Worm (Caenorhabditis elegans) whole organism, L2 larva: ENCODE results near the gene T25B2.3.

Experiments
- alr-1 ChIP-seq: fragments of 150-350 bp; optimal IDR thresholded peaks from 2 replicates; lab custom pipeline; 2014; ENCODE audit warnings: missing biosample characterization, missing genetic modification characterization
- aly-2 ChIP-seq: fragments of 150-350 bp; optimal IDR thresholded peaks from 2 replicates; lab custom pipeline; 2014; ENCODE audit warnings: missing biosample characterization, missing genetic modification characterization
- egl-27 ChIP-seq: sonication (generic microtip); optimal IDR thresholded peaks from 3 replicates; lab custom pipeline; 2017; ENCODE audit warnings: missing biosample characterization, missing genetic modification reagents, missing genetic modification characterization
- lin-39 ChIP-seq: fragments of 150-350 bp; optimal IDR thresholded peaks from 2 replicates; lab custom pipeline; 2014; ENCODE audit warnings: missing biosample characterization, missing genetic modification reagents, missing genetic modification characterization
- mdl-1 ChIP-seq, 2 experiments: fragments of 150-350 bp in 1 of 2; sonication (generic microtip) in 1 of 2; optimal IDR thresholded peaks; 2 replicates each; lab custom pipeline; 2017; ENCODE audit warnings: missing biosample characterization in 2 of 2, missing genetic modification characterization in 2 of 2
- nhr-11 ChIP-seq: fragments of 150-350 bp; optimal IDR thresholded peaks from 2 replicates; lab custom pipeline; 2014; ENCODE audit warnings: missing biosample characterization, missing genetic modification characterization
- nhr-12 ChIP-seq: fragments of 150-350 bp; optimal IDR thresholded peaks from 2 replicates; lab custom pipeline; 2014; ENCODE audit warnings: missing biosample characterization, missing genetic modification characterization
- nhr-23 ChIP-seq: fragments of 150-350 bp; optimal IDR thresholded peaks from 2 replicates; lab custom pipeline; 2014; ENCODE audit warnings: missing biosample characterization, missing genetic modification reagents, missing genetic modification characterization
- nhr-25 ChIP-seq: fragments of 150-350 bp; sonication (generic microtip); optimal IDR thresholded peaks from 3 replicates; lab custom pipeline; 2014; ENCODE audit warnings: missing biosample characterization, missing genetic modification characterization
- unc-62 ChIP-seq: fragments of 150-350 bp; optimal IDR thresholded peaks from 2 replicates; lab custom pipeline; 2014; ENCODE audit warnings: missing biosample characterization, missing genetic modification reagents, missing genetic modification characterization

DNA sequence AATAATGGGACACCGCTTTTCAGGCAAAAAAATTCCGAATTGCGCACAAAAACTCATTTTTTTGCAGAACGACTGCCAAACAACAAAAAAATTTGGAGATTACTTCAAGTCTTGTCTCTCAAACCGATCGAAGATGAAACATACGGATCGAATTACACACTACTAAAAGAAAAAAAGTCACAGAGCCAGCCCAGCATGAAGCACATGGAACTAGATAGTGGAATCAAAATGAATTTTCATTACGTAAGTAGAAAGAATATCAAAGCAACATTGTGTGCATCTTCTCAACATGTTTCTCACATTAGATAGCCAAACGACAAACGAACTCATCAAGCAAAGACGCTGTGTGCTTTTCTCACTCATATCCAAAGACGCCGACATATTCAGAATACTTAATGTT lies 45.2 kb downstream of the T25B2.3 start:
- no peak for TF ChIP-seq nhr-11 (tag; lab: Kevin White, UChicago)
- no peak for TF ChIP-seq nhr-12 (tag; lab: Kevin White, UChicago)
- TF ChIP-seq nhr-25 (tag; lab: Kevin White, UChicago), result no peak
- no peak for TF ChIP-seq mdl-1 (tag; optimal IDR thresholded peaks at IDR 0.05; lab: Kevin White, UChicago)
- no peak for TF ChIP-seq unc-62 (GFP tag; lab: Kevin White, UChicago)
- no peak for TF ChIP-seq alr-1 (tag; lab: Kevin White, UChicago)
- TF ChIP-seq lin-39 (tag; lab: Kevin White, UChicago), result no peak
- no peak for TF ChIP-seq nhr-23 (tag; lab: Kevin White, UChicago)
- TF ChIP-seq aly-2 (tag; lab: Kevin White, UChicago), result no peak
- no peak for TF ChIP-seq egl-27 (tag; lab: Kevin White, UChicago)
